Fruit fly (Drosophila melanogaster) whole organism, embryonic: ENCODE measurements around the gene Lamtor4.
A peak's percentile ranks its signal among the peaks of the same experiment; 100 is the strongest.

Experiments
- Antp ChIP-seq: fragments of 200-800 bp; sonication (Bioruptor generic); optimal IDR thresholded peaks from 3 replicates; lab custom pipeline; 2016; ENCODE audit warnings: missing biosample characterization, missing genetic modification characterization
- Asciz ChIP-seq: fragments of 200-800 bp; sonication (Bioruptor generic); optimal IDR thresholded peaks from 2 replicates; lab custom pipeline; 2017; ENCODE audit warnings: missing biosample characterization, mild to moderate bottlenecking, missing genetic modification characterization, missing genetic modification reagents
- Blimp-1 ChIP-seq: fragments of 200-800 bp; sonication (Bioruptor generic); optimal IDR thresholded peaks from 3 replicates; lab custom pipeline; 2018; ENCODE audit warnings: missing biosample characterization, missing genetic modification characterization, mild to moderate bottlenecking, moderate library complexity, missing genetic modification reagents
- CG14667 ChIP-seq: fragments of 200-800 bp; sonication (Bioruptor generic); IDR thresholded peaks from 2 replicates; pipeline ENCODE4 v1.3.6; 2022; ENCODE audit warnings: missing biosample characterization, missing genetic modification characterization
- CG15269 ChIP-seq: fragments of 200-800 bp; sonication (Bioruptor generic); optimal IDR thresholded peaks from 2 replicates; lab custom pipeline; 2018; ENCODE audit warnings: missing biosample characterization, mild to moderate bottlenecking, missing genetic modification characterization, moderate library complexity
- CG1529 ChIP-seq: fragments of 200-800 bp; sonication (Bioruptor generic); optimal IDR thresholded peaks from 3 replicates; lab custom pipeline; 2018; ENCODE audit warnings: missing biosample characterization, missing genetic modification characterization
- CG15601 ChIP-seq: fragments of 200-800 bp; sonication (Bioruptor generic); optimal IDR thresholded peaks from 3 replicates; lab custom pipeline; 2019; ENCODE audit warnings: missing biosample characterization, mild to moderate bottlenecking, missing genetic modification characterization, moderate library complexity
- CG1792 ChIP-seq: fragments of 200-800 bp; sonication (Bioruptor generic); optimal IDR thresholded peaks from 2 replicates; lab custom pipeline; 2016; ENCODE audit warnings: missing biosample characterization, missing genetic modification characterization
- CG4404 ChIP-seq: fragments of 200-800 bp; sonication (Bioruptor generic); IDR thresholded peaks from 2 replicates; pipeline ENCODE4 v1.3.6; 2022; ENCODE audit warnings: missing biosample characterization, missing genetic modification characterization
- CG6854 ChIP-seq: fragments of 200-800 bp; sonication (Bioruptor generic); optimal IDR thresholded peaks from 3 replicates; lab custom pipeline; 2017; ENCODE audit warnings: missing biosample characterization, mild to moderate bottlenecking, missing genetic modification characterization
- CG7372 ChIP-seq: fragments of 200-800 bp; sonication (Bioruptor generic); IDR thresholded peaks from 2 replicates; pipeline ENCODE4 v1.3.6; 2022; ENCODE audit warnings: missing biosample characterization, missing genetic modification characterization
- CG8089 ChIP-seq: fragments of 200-800 bp; sonication (Bioruptor generic); optimal IDR thresholded peaks from 3 replicates; lab custom pipeline; 2016; ENCODE audit warnings: missing biosample characterization, missing genetic modification characterization
- CG8281 ChIP-seq: fragments of 200-800 bp; sonication (Bioruptor generic); optimal IDR thresholded peaks from 2 replicates; lab custom pipeline; 2018; ENCODE audit warnings: missing biosample characterization, mild to moderate bottlenecking, missing genetic modification characterization, moderate library complexity
- CG8290 ChIP-seq, 3 experiments: fragments of 200-800 bp; sonication (Bioruptor generic); optimal IDR thresholded peaks; 2 replicates each; lab custom pipeline; 2016 to 2019; ENCODE audit warnings: missing biosample characterization in 3 of 3, missing genetic modification characterization in 3 of 3, mild to moderate bottlenecking in 2 of 3, moderate library complexity in 1 of 3
- CG9437 ChIP-seq: fragments of 200-800 bp; sonication (Bioruptor generic); optimal IDR thresholded peaks from 2 replicates; lab custom pipeline; 2018; ENCODE audit warnings: missing biosample characterization, mild to moderate bottlenecking, missing genetic modification characterization
- CG9876 ChIP-seq: fragments of 200-800 bp; sonication (Bioruptor generic); optimal IDR thresholded peaks from 2 replicates; lab custom pipeline; 2016; ENCODE audit warnings: missing biosample characterization, missing genetic modification characterization
- E2f2 ChIP-seq: fragments of 200-800 bp; sonication (Bioruptor generic); IDR thresholded peaks from 2 replicates; pipeline ENCODE4 v1.3.6; 2022; ENCODE audit warnings: missing biosample characterization, missing genetic modification characterization
- Elba2 ChIP-seq: fragments of 200-800 bp; sonication (Bioruptor generic); optimal IDR thresholded peaks from 3 replicates; lab custom pipeline; 2016; ENCODE audit warnings: missing biosample characterization, missing genetic modification characterization
- H15 ChIP-seq: fragments of 200-800 bp; sonication (Bioruptor generic); IDR thresholded peaks from 3 replicates; pipeline ENCODE4 v1.3.6; 2022; ENCODE audit warnings: missing biosample characterization, missing genetic modification characterization
- H2.0 ChIP-seq: fragments of 200-800 bp; sonication (Bioruptor generic); IDR thresholded peaks from 2 replicates; pipeline ENCODE4 v1.3.6; 2022; ENCODE audit warnings: missing biosample characterization, missing genetic modification characterization
- HLH3B ChIP-seq: fragments of 200-800 bp; sonication (Bioruptor generic); IDR thresholded peaks from 2 replicates; pipeline ENCODE4 v1.3.6; 2022; ENCODE audit warnings: missing biosample characterization, missing genetic modification characterization
- Hr78 ChIP-seq, 2 experiments: fragments of 200-800 bp in 1 of 2; fragments of >200 bp in 1 of 2; sonication (Bioruptor generic) in 1 of 2; optimal IDR thresholded peaks; 2 replicates each; lab custom pipeline; 2017 to 2019; ENCODE audit warnings: missing biosample characterization in 2 of 2, missing genetic modification characterization in 2 of 2, mild to moderate bottlenecking in 1 of 2, moderate library complexity in 1 of 2
- MTF-1 ChIP-seq: fragments of 200-800 bp; sonication (Bioruptor generic); optimal IDR thresholded peaks from 2 replicates; lab custom pipeline; 2018; ENCODE audit warnings: missing biosample characterization, mild to moderate bottlenecking, missing genetic modification characterization, borderline replicate concordance
- Ptx1 ChIP-seq: fragments of 200-800 bp; sonication (Bioruptor generic); IDR thresholded peaks from 2 replicates; pipeline ENCODE4 v1.3.6; 2022; ENCODE audit warnings: missing biosample characterization, missing genetic modification characterization
- Ravus ChIP-seq: fragments of 200-800 bp; sonication (Bioruptor generic); IDR thresholded peaks from 2 replicates; pipeline ENCODE4 v1.3.6; 2022; ENCODE audit warnings: missing biosample characterization, missing genetic modification characterization
- Sin3A ChIP-seq: fragments of >200 bp; optimal IDR thresholded peaks from 2 replicates; lab custom pipeline; 2018
- caup ChIP-seq: fragments of 200-800 bp; sonication (Bioruptor generic); optimal IDR thresholded peaks from 3 replicates; lab custom pipeline; 2017; ENCODE audit warnings: missing biosample characterization, mild to moderate bottlenecking, missing genetic modification characterization, moderate library complexity; ENCODE audit not compliant: severe bottlenecking
- cg ChIP-seq: fragments of 200-800 bp; sonication (Bioruptor generic); optimal IDR thresholded peaks from 3 replicates; lab custom pipeline; 2019; ENCODE audit warnings: missing biosample characterization, mild to moderate bottlenecking, missing genetic modification characterization, moderate library complexity
- chn ChIP-seq: fragments of 200-800 bp; sonication (Bioruptor generic); optimal IDR thresholded peaks from 2 replicates; lab custom pipeline; 2016; ENCODE audit warnings: missing biosample characterization, missing genetic modification characterization
- crp ChIP-seq, 2 experiments: fragments of 200-800 bp; sonication (Bioruptor generic); optimal IDR thresholded peaks; 2 replicates in 1 of 2; 3 replicates in 1 of 2; lab custom pipeline; 2017; ENCODE audit warnings: missing biosample characterization in 2 of 2, missing genetic modification characterization in 2 of 2, mild to moderate bottlenecking in 1 of 2, moderate library complexity in 1 of 2
- dati ChIP-seq: fragments of 200-800 bp; sonication (Bioruptor generic); IDR thresholded peaks from 2 replicates; pipeline ENCODE4 v1.3.6; 2022; ENCODE audit warnings: missing biosample characterization, missing genetic modification characterization
- dmrt11E ChIP-seq: fragments of 200-800 bp; sonication (Bioruptor generic); optimal IDR thresholded peaks from 3 replicates; lab custom pipeline; 2018; ENCODE audit warnings: missing biosample characterization, mild to moderate bottlenecking, missing genetic modification characterization, moderate library complexity
- dmrt99B ChIP-seq: fragments of 200-800 bp; sonication (Bioruptor generic); optimal IDR thresholded peaks from 2 replicates; lab custom pipeline; 2018; ENCODE audit warnings: missing biosample characterization, mild to moderate bottlenecking, missing genetic modification characterization, moderate library complexity
- fd96Cb ChIP-seq: fragments of 200-800 bp; sonication (Bioruptor generic); optimal IDR thresholded peaks from 2 replicates; lab custom pipeline; 2018; ENCODE audit warnings: missing biosample characterization, mild to moderate bottlenecking, missing genetic modification characterization, moderate library complexity
- gfzf ChIP-seq: fragments of 200-800 bp; sonication (Bioruptor generic); optimal IDR thresholded peaks from 2 replicates; lab custom pipeline; 2016; ENCODE audit warnings: missing biosample characterization, mild to moderate bottlenecking, missing genetic modification characterization, moderate library complexity
- jigr1 ChIP-seq: fragments of 200-800 bp; sonication (Bioruptor generic); IDR thresholded peaks from 3 replicates; pipeline ENCODE4 v1.3.6; 2022; ENCODE audit warnings: missing biosample characterization, missing genetic modification characterization
- maf-S ChIP-seq: fragments of 200-800 bp; sonication (Bioruptor generic); optimal IDR thresholded peaks from 2 replicates; lab custom pipeline; 2016; ENCODE audit warnings: missing biosample characterization, missing genetic modification characterization
- nerfin-2 ChIP-seq: fragments of 200-800 bp; sonication (Bioruptor generic); IDR thresholded peaks from 2 replicates; pipeline ENCODE4 v1.3.6; 2022; ENCODE audit warnings: missing biosample characterization, missing genetic modification characterization; ENCODE audit not compliant: partially characterized antibody
- nmo ChIP-seq: fragments of 200-800 bp; sonication (Bioruptor generic); optimal IDR thresholded peaks from 2 replicates; lab custom pipeline; 2018; ENCODE audit warnings: missing biosample characterization, mild to moderate bottlenecking, missing genetic modification characterization, moderate library complexity
- org-1 ChIP-seq: fragments of 200-800 bp; sonication (Bioruptor generic); optimal IDR thresholded peaks from 2 replicates; lab custom pipeline; 2017; ENCODE audit warnings: missing biosample characterization, missing genetic modification characterization
- pb ChIP-seq: fragments of 200-800 bp; sonication (Bioruptor generic); optimal IDR thresholded peaks from 3 replicates; lab custom pipeline; 2016; ENCODE audit warnings: missing biosample characterization, missing genetic modification characterization
- rib ChIP-seq: fragments of 200-800 bp; sonication (Bioruptor generic); IDR thresholded peaks from 2 replicates; pipeline ENCODE4 v1.3.6; 2022; ENCODE audit warnings: missing biosample characterization, missing genetic modification characterization
- slbo ChIP-seq: fragments of 200-800 bp; sonication (Bioruptor generic); IDR thresholded peaks from 2 replicates; pipeline ENCODE4 v1.3.6; 2022; ENCODE audit warnings: missing biosample characterization, missing genetic modification characterization
- slp2 ChIP-seq: fragments of 200-800 bp; sonication (Bioruptor generic); optimal IDR thresholded peaks from 2 replicates; lab custom pipeline; 2016; ENCODE audit warnings: missing biosample characterization, missing genetic modification characterization
- tll ChIP-seq, 2 experiments: fragments of 200-800 bp in 1 of 2; fragments of >200 bp in 1 of 2; sonication (Bioruptor generic) in 1 of 2; optimal IDR thresholded peaks; 2 replicates each; lab custom pipeline; 2017 to 2019; ENCODE audit warnings: missing biosample characterization in 2 of 2, missing genetic modification characterization in 2 of 2, mild to moderate bottlenecking in 1 of 2, moderate library complexity in 1 of 2
- toy ChIP-seq: fragments of 200-800 bp; sonication (Bioruptor generic); IDR thresholded peaks from 2 replicates; pipeline ENCODE4 v1.3.6; 2022; ENCODE audit warnings: missing biosample characterization, missing genetic modification characterization
- unc-4 ChIP-seq: fragments of 200-800 bp; sonication (Bioruptor generic); IDR thresholded peaks from 2 replicates; pipeline ENCODE4 v1.3.6; 2022; ENCODE audit warnings: missing biosample characterization, missing genetic modification characterization; ENCODE audit not compliant: partially characterized antibody
- zen2 ChIP-seq: fragments of 200-800 bp; sonication (Bioruptor generic); IDR thresholded peaks from 3 replicates; pipeline ENCODE4 v1.3.6; 2022; ENCODE audit warnings: missing biosample characterization, missing genetic modification characterization; ENCODE audit not compliant: partially characterized antibody

The Lamtor4 gene

dm6 chr3L:3855194-3855980 lies 41.3 kb upstream of the Lamtor4 start (continued):
- TF ChIP-seq org-1 (GFP tag; lab: Kevin White, UChicago) (peak; percentile 13), unc-4 (GFP tag; lab: Robert Waterston, UW) (no peak), MTF-1 (no peak), maf-S (no peak), CG9876 (GFP tag; lab: Kevin White, UChicago) (no peak), Antp (GFP tag; lab: Kevin White, UChicago) (no peak), CG14667 (0 out of 2 replicates have a peak, but pooled peaks have one; percentile 30), H15 (no peak), CG4404 (GFP tag; lab: Robert Waterston, UW) (peak; percentile 66), tll (GFP tag; optimal IDR thresholded peaks at IDR 0.05; lab: Kevin White, UChicago) (peak in 1 of 2 experiments; percentile 94), cg (peak; percentile 49), chn (peak; percentile 11), slbo (GFP tag; lab: Robert Waterston, UW) (no peak), nmo (GFP tag; lab: Kevin White, UChicago) (peak; percentile 77), CG8089 (GFP tag; lab: Kevin White, UChicago) (no peak), rib (GFP tag; lab: Robert Waterston, UW) (no peak), dmrt99B (tag; lab: Kevin White, UChicago) (peak; percentile 53), toy (no peak), CG8281 (tag; lab: Kevin White, UChicago) (no peak), Blimp-1 (GFP tag; lab: Kevin White, UChicago) (peak; percentile 61), CG1529 (GFP tag; lab: Kevin White, UChicago) (peak; percentile 50), Hr78 (GFP tag; optimal IDR thresholded peaks at IDR 0.05; lab: Kevin White, UChicago) (no peak), CG1792 (no peak), Ptx1 (GFP tag; lab: Robert Waterston, UW) (peak; percentile 46; the same call in 1 of the 2 replicates), Sin3A (lab: Kevin White, UChicago) (no peak), HLH3B (GFP tag; lab: Robert Waterston, UW) (peak; percentile 60), E2f2 (GFP tag; lab: Robert Waterston, UW) (no peak; the same call in 1 of the 2 replicates), CG6854 (no peak), slp2 (no peak), Elba2 (GFP tag; lab: Kevin White, UChicago) (peak; percentile 21), fd96Cb (tag; lab: Kevin White, UChicago) (peak; percentile 41), nerfin-2 (GFP tag; lab: Robert Waterston, UW) (no peak), H2.0 (GFP tag; lab: Robert Waterston, UW) (no peak), gfzf (GFP tag; lab: Kevin White, UChicago) (no peak), Ravus (GFP tag; lab: Robert Waterston, UW) (no peak), dati (no peak), dmrt11E (peak; percentile 90), CG7372 (GFP tag; lab: Robert Waterston, UW) (0 out of 2 replicates have a peak, but pooled peaks have one; percentile 11), jigr1 (GFP tag; lab: Robert Waterston, UW) (no peak), CG15601 (peak; percentile 59), CG8290 (GFP tag; optimal IDR thresholded peaks at IDR 0.05; lab: Kevin White, UChicago) (peak; percentile 9), CG8290 (tag; optimal IDR thresholded peaks at IDR 0.05; lab: Kevin White, UChicago) (no peak), CG9437 (GFP tag; lab: Kevin White, UChicago) (peak; percentile 15), CG15269 (peak; percentile 50), caup (GFP tag; lab: Kevin White, UChicago) (no peak), Asciz (peak; percentile 3), zen2 (GFP tag; lab: Robert Waterston, UW) (no peak; the same call in 2 of the 3 replicates), crp (GFP tag; optimal IDR thresholded peaks at IDR 0.05; lab: Kevin White, UChicago) (no peak), pb (GFP tag; lab: Kevin White, UChicago) (no peak)
